Worm (Caenorhabditis elegans): ENCODE measurements around the gene T19D12.5.
A peak's percentile ranks its signal among the peaks of the same experiment; 100 is the strongest.

Gene T19D12.5

ce11 chrII:6619007-6619406 is 17.0 kb downstream of the T19D12.5 start (continued):
- TF ChIP-seq vab-15 (tag; optimal IDR thresholded peaks at IDR 0.05) (peak; percentile 27), mab-9 (GFP tag; IDR thresholded peaks at IDR 0.05) (no peak), snu-23 (GFP tag; optimal IDR thresholded peaks at IDR 0.05) (peak; percentile 21), unc-98 (GFP tag; IDR thresholded peaks at IDR 0.05) (no peak), unc-62 (GFP tag; optimal IDR thresholded peaks at IDR 0.05) (no peak), lin-15B (tag; optimal IDR thresholded peaks at IDR 0.05) (no peak), efl-3 (GFP tag; optimal IDR thresholded peaks at IDR 0.05) (no peak), ceh-63 (GFP tag; optimal IDR thresholded peaks at IDR 0.05) (no peak), lin-13 (GFP tag; optimal IDR thresholded peaks at IDR 0.05) (no peak), unc-30 (tag; optimal IDR thresholded peaks at IDR 0.05) (no peak), nhr-85 (tag) (peak; percentile 86), nhr-11 (tag; optimal IDR thresholded peaks at IDR 0.05) (no peak), egl-27 (tag; optimal IDR thresholded peaks at IDR 0.05) (no peak), hlh-4 (tag; optimal IDR thresholded peaks at IDR 0.05) (no peak), C34B4.2 (tag; optimal IDR thresholded peaks at IDR 0.05) (no peak), isw-1 (GFP tag; IDR thresholded peaks at IDR 0.05) (no peak), lin-35 (GFP tag; optimal IDR thresholded peaks at IDR 0.05) (peak in 1 of 2 experiments; percentile 13), nhr-84 (tag; optimal IDR thresholded peaks at IDR 0.05) (no peak), dpl-1 (GFP tag; optimal IDR thresholded peaks at IDR 0.05) (no peak), blmp-1 (tag; optimal IDR thresholded peaks at IDR 0.05) (peak; percentile 73), lir-3 (tag; optimal IDR thresholded peaks at IDR 0.05; ENCODE audit: poor library complexity) (no peak), alr-1 (tag; optimal IDR thresholded peaks at IDR 0.05; ENCODE audit: borderline replicate concordance) (no peak), F16B12.6 (tag; optimal IDR thresholded peaks at IDR 0.05) (no peak), fkh-10 (GFP tag; optimal IDR thresholded peaks at IDR 0.05) (no peak), aha-1 (tag; optimal IDR thresholded peaks at IDR 0.05) (no peak), ztf-11 (tag; optimal IDR thresholded peaks at IDR 0.05) (no peak), hlh-17 (GFP tag; optimal IDR thresholded peaks at IDR 0.05; ENCODE audit: borderline replicate concordance) (no peak), nhr-90 (tag; optimal IDR thresholded peaks at IDR 0.05; ENCODE audit: poor library complexity) (no peak), pax-3 (tag; optimal IDR thresholded peaks at IDR 0.05) (no peak)

DNA sequence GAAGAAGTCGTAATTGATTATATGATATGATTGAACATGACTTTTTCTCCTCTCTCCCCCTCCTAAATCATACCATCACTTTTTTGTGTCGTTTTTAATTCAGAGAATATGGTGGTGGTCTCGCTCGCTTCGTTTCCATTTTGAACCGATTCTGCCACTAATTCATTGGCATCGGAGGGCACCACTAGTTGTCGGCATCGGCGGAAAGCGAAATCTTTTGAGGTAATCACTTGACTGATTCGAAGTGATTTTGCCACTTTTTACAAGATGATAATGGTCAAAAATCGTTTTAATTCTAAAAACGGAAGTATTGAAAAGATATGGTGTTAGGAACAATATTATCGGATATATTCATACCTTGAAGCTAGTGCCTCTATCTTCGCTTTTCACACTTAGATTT is 19.3 kb downstream of the T19D12.5 start, which contains the start of gene klf-3:
Gene klf-3 (plus strand): TSS at position 109 of the 400 bp plus-strand sequence.
- TF ChIP-seq nhr-90 (tag; optimal IDR thresholded peaks at IDR 0.05; ENCODE audit: poor library complexity) (no peak), pag-3 (tag; optimal IDR thresholded peaks at IDR 0.05; ENCODE audit: borderline replicate concordance, insufficient read depth) (peak; percentile 53), nhr-76 (tag; optimal IDR thresholded peaks at IDR 0.05) (no peak), blmp-1 (tag; optimal IDR thresholded peaks at IDR 0.05) (peak; percentile 59), efl-3 (GFP tag; optimal IDR thresholded peaks at IDR 0.05) (no peak), isw-1 (GFP tag; IDR thresholded peaks at IDR 0.05) (no peak), fkh-8 (tag; optimal IDR thresholded peaks at IDR 0.05) (no peak), elt-3 (tag; optimal IDR thresholded peaks at IDR 0.05) (peak in 1 of 6 experiments; percentile 17), skn-1 (tag; optimal IDR thresholded peaks at IDR 0.05) (no peak), lsy-2 (tag; optimal IDR thresholded peaks at IDR 0.05) (no peak), sox-4 (tag; optimal IDR thresholded peaks at IDR 0.05) (no peak), snu-23 (GFP tag; optimal IDR thresholded peaks at IDR 0.05) (no peak), pax-3 (tag; optimal IDR thresholded peaks at IDR 0.05) (no peak), aly-2 (tag; optimal IDR thresholded peaks at IDR 0.05) (no peak), irx-1 (tag; optimal IDR thresholded peaks at IDR 0.05) (no peak), unc-30 (tag; optimal IDR thresholded peaks at IDR 0.05) (no peak), ceh-90 (tag; optimal IDR thresholded peaks at IDR 0.05) (no peak)

ce11 chrII:6616135-6616534 is 19.9 kb downstream of the T19D12.5 start:
- TF ChIP-seq efl-1 (optimal IDR thresholded peaks at IDR 0.05) (no peak), efl-1 (GFP tag; optimal IDR thresholded peaks at IDR 0.05 in 1 of 2) (peak in 1 of 2 experiments; percentile 21), nhr-76 (tag; optimal IDR thresholded peaks at IDR 0.05) (no peak), hlh-17 (GFP tag; optimal IDR thresholded peaks at IDR 0.05; ENCODE audit: borderline replicate concordance) (no peak), ama-1 (optimal IDR thresholded peaks at IDR 0.05) (no peak), grh-1 (GFP tag; IDR thresholded peaks at IDR 0.05) (no peak), aha-1 (tag; optimal IDR thresholded peaks at IDR 0.05) (no peak), fos-1 (tag; optimal IDR thresholded peaks at IDR 0.05) (no peak), jun-1 (tag; optimal IDR thresholded peaks at IDR 0.05) (no peak), ceh-88 (GFP tag; IDR thresholded peaks at IDR 0.05) (no peak), Y116A8C.19 (tag; optimal IDR thresholded peaks at IDR 0.05; ENCODE audit: borderline replicate concordance) (no peak), vab-15 (tag; optimal IDR thresholded peaks at IDR 0.05) (no peak), elt-2 (tag; optimal IDR thresholded peaks at IDR 0.05) (peak; percentile 69)

Measured in whole organism, L1 larva.